Fruit fly (Drosophila melanogaster) whole organism, embryonic: ENCODE data around the gene Sec10.

ENCODE experiments used
- BEAF-32 ChIP-seq: fragments of 200-800 bp; sonication (Bioruptor generic); optimal IDR thresholded peaks from 3 replicates; lab custom pipeline; 2017; ENCODE audit warnings: missing biosample characterization, missing genetic modification characterization, mild to moderate bottlenecking, moderate library complexity, missing genetic modification reagents
- CG10979 ChIP-seq: fragments of 200-800 bp; sonication (Bioruptor generic); optimal IDR thresholded peaks from 2 replicates; lab custom pipeline; 2018; ENCODE audit warnings: missing biosample characterization, mild to moderate bottlenecking, missing genetic modification characterization, moderate library complexity
- CG11695 ChIP-seq: fragments of 200-800 bp; sonication (Bioruptor generic); IDR thresholded peaks from 3 replicates; pipeline ENCODE4 v1.3.6; 2022; ENCODE audit warnings: missing biosample characterization, missing genetic modification characterization
- CG12391 ChIP-seq: fragments of 200-800 bp; sonication (Bioruptor generic); optimal IDR thresholded peaks from 3 replicates; lab custom pipeline; 2018; ENCODE audit warnings: missing biosample characterization, mild to moderate bottlenecking, missing genetic modification characterization, moderate library complexity
- CG13287 ChIP-seq: fragments of 200-800 bp; sonication (Bioruptor generic); IDR thresholded peaks from 2 replicates; pipeline ENCODE4 v1.3.6; 2022; ENCODE audit warnings: missing biosample characterization, missing genetic modification characterization; ENCODE audit not compliant: partially characterized antibody
- CG13424 ChIP-seq: fragments of 200-800 bp; sonication (Bioruptor generic); optimal IDR thresholded peaks from 2 replicates; lab custom pipeline; 2019; ENCODE audit warnings: missing biosample characterization, mild to moderate bottlenecking, missing genetic modification characterization, moderate library complexity
- CG14014 ChIP-seq: fragments of 200-800 bp; sonication (Bioruptor generic); IDR thresholded peaks from 2 replicates; pipeline ENCODE4 v1.3.6; 2022; ENCODE audit warnings: missing biosample characterization, missing genetic modification characterization
- CG14050 ChIP-seq: fragments of 200-800 bp; sonication (Bioruptor generic); IDR thresholded peaks from 3 replicates; pipeline ENCODE4 v1.3.6; 2022; ENCODE audit warnings: missing biosample characterization, missing genetic modification characterization
- CG15011 ChIP-seq: fragments of 200-800 bp; sonication (Bioruptor generic); optimal IDR thresholded peaks from 3 replicates; lab custom pipeline; 2018; ENCODE audit warnings: missing biosample characterization, mild to moderate bottlenecking, missing genetic modification characterization
- CG17359 ChIP-seq: fragments of 200-800 bp; sonication (Bioruptor generic); optimal IDR thresholded peaks from 3 replicates; lab custom pipeline; 2018; ENCODE audit warnings: missing biosample characterization, mild to moderate bottlenecking, missing genetic modification characterization, moderate library complexity
- CG2712 ChIP-seq: fragments of 200-800 bp; optimal IDR thresholded peaks from 3 replicates; lab custom pipeline; 2019; ENCODE audit warnings: missing biosample characterization, mild to moderate bottlenecking, missing genetic modification characterization, moderate library complexity
- CG31388 ChIP-seq: fragments of 200-800 bp; sonication (Bioruptor generic); optimal IDR thresholded peaks from 2 replicates; lab custom pipeline; 2016; ENCODE audit warnings: missing biosample characterization, missing genetic modification characterization
- CG32532 ChIP-seq: fragments of 200-800 bp; sonication (Bioruptor generic); IDR thresholded peaks from 2 replicates; pipeline ENCODE4 v1.3.6; 2022; ENCODE audit warnings: missing biosample characterization, missing genetic modification characterization
- CG34422 ChIP-seq: fragments of 200-800 bp; sonication (Bioruptor generic); IDR thresholded peaks from 3 replicates; pipeline ENCODE4 v1.3.6; 2022; ENCODE audit warnings: missing biosample characterization, missing genetic modification characterization
- CG3847 ChIP-seq: fragments of 200-800 bp; sonication (Bioruptor generic); IDR thresholded peaks from 2 replicates; pipeline ENCODE4 v1.3.6; 2022; ENCODE audit warnings: missing biosample characterization, missing genetic modification characterization
- CG7271 ChIP-seq: fragments of 200-800 bp; sonication (Bioruptor generic); optimal IDR thresholded peaks from 2 replicates; lab custom pipeline; 2018; ENCODE audit warnings: missing biosample characterization, mild to moderate bottlenecking, missing genetic modification characterization, moderate library complexity
- CG7745 ChIP-seq: fragments of 200-800 bp; sonication (Bioruptor generic); optimal IDR thresholded peaks from 2 replicates; lab custom pipeline; 2018; ENCODE audit warnings: missing biosample characterization, mild to moderate bottlenecking, missing genetic modification characterization, moderate library complexity
- CG7839 ChIP-seq: fragments of 200-800 bp; sonication (Bioruptor generic); optimal IDR thresholded peaks from 3 replicates; lab custom pipeline; 2018; ENCODE audit warnings: missing biosample characterization, mild to moderate bottlenecking, missing genetic modification characterization, moderate library complexity
- CG8388 ChIP-seq: fragments of 200-800 bp; sonication (Bioruptor generic); optimal IDR thresholded peaks from 2 replicates; lab custom pipeline; 2019; ENCODE audit warnings: missing biosample characterization, mild to moderate bottlenecking, missing genetic modification characterization, moderate library complexity
- D19B ChIP-seq: fragments of 200-800 bp; sonication (Bioruptor generic); optimal IDR thresholded peaks from 2 replicates; lab custom pipeline; 2017; ENCODE audit warnings: missing biosample characterization, mild to moderate bottlenecking, missing genetic modification characterization
- Dad ChIP-seq: fragments of 200-800 bp; sonication (Bioruptor generic); optimal IDR thresholded peaks from 3 replicates; lab custom pipeline; 2016; ENCODE audit warnings: missing biosample characterization, missing genetic modification characterization
- E2f1 ChIP-seq: fragments of 200-800 bp; sonication (Bioruptor generic); IDR thresholded peaks from 2 replicates; pipeline ENCODE4 v1.3.6; 2022; ENCODE audit warnings: missing biosample characterization, missing genetic modification characterization
- Fer3 ChIP-seq: fragments of 200-800 bp; sonication (Bioruptor generic); optimal IDR thresholded peaks from 2 replicates; lab custom pipeline; 2018; ENCODE audit warnings: missing biosample characterization, mild to moderate bottlenecking, missing genetic modification characterization, moderate library complexity
- HmgZ ChIP-seq: fragments of 200-800 bp; sonication (Bioruptor generic); optimal IDR thresholded peaks from 2 replicates; lab custom pipeline; 2018; ENCODE audit warnings: missing biosample characterization, mild to moderate bottlenecking, missing genetic modification characterization
- Hmx ChIP-seq: fragments of 200-800 bp; sonication (Bioruptor generic); optimal IDR thresholded peaks from 2 replicates; lab custom pipeline; 2016; ENCODE audit warnings: missing biosample characterization, missing genetic modification characterization
- Hr51 ChIP-seq, 2 experiments: fragments of 200-800 bp; sonication (Bioruptor generic); optimal IDR thresholded peaks; 2 replicates in 1 of 2; 3 replicates in 1 of 2; lab custom pipeline; 2016 to 2018; ENCODE audit warnings: missing biosample characterization in 2 of 2, missing genetic modification characterization in 2 of 2, mild to moderate bottlenecking in 1 of 2, moderate library complexity in 1 of 2
- MBD-R2 ChIP-seq: fragments of 200-800 bp; sonication (Bioruptor generic); IDR thresholded peaks from 2 replicates; pipeline ENCODE4 v1.3.6; 2022; ENCODE audit warnings: missing biosample characterization, missing genetic modification characterization
- Sin3A ChIP-seq: fragments of >200 bp; optimal IDR thresholded peaks from 2 replicates; lab custom pipeline; 2018
- Sry-β ChIP-seq: fragments of 200-800 bp; sonication (Bioruptor generic); optimal IDR thresholded peaks from 2 replicates; lab custom pipeline; 2018; ENCODE audit warnings: missing biosample characterization, mild to moderate bottlenecking, missing genetic modification characterization, moderate library complexity
- Trl ChIP-seq, 3 experiments: fragments of >200 bp in 2 of 3; fragments of 200-800 bp in 1 of 3; sonication (Bioruptor generic) in 1 of 3; optimal IDR thresholded peaks; 2 replicates in 1 of 3; 3 replicates in 2 of 3; lab custom pipeline; 2016 to 2017; ENCODE audit warnings: missing biosample characterization in 1 of 3, missing genetic modification characterization in 1 of 3
- ato ChIP-seq: fragments of 200-800 bp; sonication (Bioruptor generic); IDR thresholded peaks from 2 replicates; pipeline ENCODE4 v1.3.6; 2022; ENCODE audit warnings: missing biosample characterization, missing genetic modification characterization; ENCODE audit not compliant: partially characterized antibody
- bab2 ChIP-seq: fragments of 200-800 bp; sonication (Bioruptor generic); optimal IDR thresholded peaks from 2 replicates; lab custom pipeline; 2016; ENCODE audit warnings: missing biosample characterization, missing genetic modification characterization
- chif ChIP-seq, 2 experiments: fragments of 200-800 bp; sonication (Bioruptor generic); optimal IDR thresholded peaks; 3 replicates each; lab custom pipeline; 2016; ENCODE audit warnings: missing biosample characterization in 2 of 2, missing genetic modification characterization in 2 of 2
- danr ChIP-seq: fragments of 200-800 bp; sonication (Bioruptor generic); IDR thresholded peaks from 2 replicates; pipeline ENCODE4 v1.3.6; 2022; ENCODE audit warnings: missing biosample characterization, missing genetic modification characterization
- esg ChIP-seq: fragments of 200-800 bp; sonication (Bioruptor generic); conservative IDR thresholded peaks from 2 replicates; pipeline ENCODE4 v1.3.6; 2022; ENCODE audit warnings: missing biosample characterization, missing genetic modification characterization
- fru ChIP-seq: fragments of >200 bp; optimal IDR thresholded peaks from 2 replicates; lab custom pipeline; 2017
- hkb ChIP-seq, 2 experiments: fragments of 200-800 bp in 1 of 2; fragments of >200 bp in 1 of 2; sonication (Bioruptor generic) in 1 of 2; IDR thresholded peaks in 1 of 2; optimal IDR thresholded peaks in 1 of 2; 2 replicates each; pipeline versions ENCODE4 v1.3.6 to Lab custom; 2017 to 2022; ENCODE audit warnings: missing biosample characterization in 1 of 2, missing genetic modification characterization in 1 of 2
- lbe ChIP-seq: fragments of 200-800 bp; sonication (Bioruptor generic); optimal IDR thresholded peaks from 2 replicates; lab custom pipeline; 2016; ENCODE audit warnings: missing biosample characterization, mild to moderate bottlenecking, missing genetic modification characterization
- nerfin-1 ChIP-seq: fragments of 200-800 bp; sonication (Bioruptor generic); optimal IDR thresholded peaks from 3 replicates; lab custom pipeline; 2019; ENCODE audit warnings: missing biosample characterization, mild to moderate bottlenecking, missing genetic modification characterization, moderate library complexity
- nmo ChIP-seq: fragments of 200-800 bp; sonication (Bioruptor generic); optimal IDR thresholded peaks from 2 replicates; lab custom pipeline; 2018; ENCODE audit warnings: missing biosample characterization, mild to moderate bottlenecking, missing genetic modification characterization, moderate library complexity
- phol ChIP-seq: fragments of 200-800 bp; sonication (Bioruptor generic); optimal IDR thresholded peaks from 3 replicates; lab custom pipeline; 2018; ENCODE audit warnings: missing biosample characterization, mild to moderate bottlenecking, missing genetic modification characterization, moderate library complexity
- pzg ChIP-seq: fragments of 200-800 bp; sonication (Bioruptor generic); optimal IDR thresholded peaks from 3 replicates; lab custom pipeline; 2018; ENCODE audit warnings: missing biosample characterization, mild to moderate bottlenecking, missing genetic modification characterization, moderate library complexity
- ranshi ChIP-seq: fragments of 200-800 bp; sonication (Bioruptor generic); IDR thresholded peaks from 2 replicates; pipeline ENCODE4 v1.3.6; 2022; ENCODE audit warnings: missing biosample characterization, missing genetic modification characterization
- ro ChIP-seq: fragments of 200-800 bp; sonication (Bioruptor generic); IDR thresholded peaks from 2 replicates; pipeline ENCODE4 v1.3.6; 2022; ENCODE audit warnings: missing biosample characterization, missing genetic modification characterization
- row ChIP-seq: fragments of 200-800 bp; sonication (Bioruptor generic); IDR thresholded peaks from 3 replicates; pipeline ENCODE4 v1.3.6; 2022; ENCODE audit warnings: missing biosample characterization, missing genetic modification characterization
- sens ChIP-seq: fragments of 200-800 bp; sonication (Bioruptor generic); peaks from one replicate; lab custom pipeline; 2016; ENCODE audit warnings: missing biosample characterization, missing genetic modification characterization
- twi ChIP-seq: fragments of 200-800 bp; optimal IDR thresholded peaks from 2 replicates; lab custom pipeline; 2019; ENCODE audit warnings: missing biosample characterization, mild to moderate bottlenecking, missing genetic modification characterization, moderate library complexity
- vvl ChIP-seq: fragments of 200-800 bp; sonication (Bioruptor generic); IDR thresholded peaks from 2 replicates; pipeline ENCODE4 v1.3.6; 2022; ENCODE audit warnings: missing biosample characterization, missing genetic modification characterization
- wdn ChIP-seq: fragments of 200-800 bp; sonication (Bioruptor generic); IDR thresholded peaks from 2 replicates; pipeline ENCODE4 v1.3.6; 2022; ENCODE audit warnings: missing biosample characterization, missing genetic modification characterization
- wek ChIP-seq: fragments of 200-800 bp; sonication (Bioruptor generic); optimal IDR thresholded peaks from 3 replicates; lab custom pipeline; 2018; ENCODE audit warnings: missing biosample characterization, mild to moderate bottlenecking, missing genetic modification characterization, moderate library complexity
- yki ChIP-seq: fragments of >200 bp; optimal IDR thresholded peaks from 3 replicates; lab custom pipeline; 2018

The Sec10 gene

DNA sequence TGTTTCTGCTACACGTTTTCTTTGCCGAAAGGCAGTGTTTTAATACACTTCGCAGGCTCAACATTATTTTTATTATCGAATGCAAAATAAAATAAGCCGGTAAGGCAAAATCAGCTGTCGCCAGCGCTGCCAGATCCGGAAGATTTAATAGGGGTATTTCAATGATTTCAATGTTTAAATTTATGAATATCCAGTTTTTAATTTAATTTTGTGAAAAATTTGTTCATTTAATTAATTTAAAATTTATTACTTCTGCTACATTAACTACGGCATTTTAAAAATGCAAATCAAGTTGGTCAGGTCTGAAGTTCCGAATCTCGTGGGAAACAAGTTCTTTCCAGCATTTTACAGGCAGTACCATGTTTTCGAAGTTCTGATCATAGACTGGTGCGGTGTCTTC lies 14.2 kb downstream of the Sec10 start, which contains the start of gene Slimp (continued):
- TF ChIP-seq Fer3 (tag; lab: Kevin White, UChicago) (peak; percentile 5), pzg (peak; percentile 34), Sin3A (lab: Kevin White, UChicago) (peak; percentile 28), vvl (GFP tag; lab: Robert Waterston, UW) (0 out of 2 replicates have a peak, but pooled peaks have one; percentile 34), CG7271 (tag; lab: Kevin White, UChicago) (no peak), Sry-β (no peak), CG3847 (GFP tag; lab: Robert Waterston, UW) (peak; percentile 5; the same call in 1 of the 2 replicates), nmo (GFP tag; lab: Kevin White, UChicago) (peak; percentile 25), Hmx (GFP tag; lab: Kevin White, UChicago) (no peak), CG11695 (GFP tag; lab: Robert Waterston, UW) (0 out of 3 replicates have a peak, but pooled peaks have one; percentile 20), CG13424 (peak; percentile 1), yki (lab: Kevin White, UChicago) (no peak), Hr51 (GFP tag; optimal IDR thresholded peaks at IDR 0.05; lab: Kevin White, UChicago) (peak in 1 of 2 experiments; percentile 26), nerfin-1 (tag; lab: Kevin White, UChicago) (no peak), CG7839 (tag; lab: Kevin White, UChicago) (peak; percentile 6), phol (tag; lab: Kevin White, UChicago) (peak; percentile 32), hkb (optimal IDR thresholded peaks at IDR 0.05; lab: Kevin White, UChicago) (no peak), hkb (GFP tag; IDR thresholded peaks at IDR 0.05; lab: Robert Waterston, UW) (0 out of 2 replicates have a peak, but pooled peaks have one; percentile 28), CG10979 (tag; lab: Kevin White, UChicago) (peak; percentile 18), row (GFP tag; lab: Robert Waterston, UW) (peak; percentile 47; the same call in 2 of the 3 replicates), BEAF-32 (GFP tag; lab: Kevin White, UChicago) (peak; percentile 16), CG14050 (no peak), CG14014 (GFP tag; lab: Robert Waterston, UW) (no peak), Dad (GFP tag; lab: Kevin White, UChicago) (no peak), chif (GFP tag; optimal IDR thresholded peaks at IDR 0.05; lab: Kevin White, UChicago) (no peak), esg (GFP tag; lab: Robert Waterston, UW) (no peak), bab2 (GFP tag; lab: Kevin White, UChicago) (no peak), CG17359 (peak; percentile 2), CG2712 (tag; lab: Kevin White, UChicago) (peak; percentile 48), sens (GFP tag; lab: Kevin White, UChicago) (peak; percentile 82), CG12391 (peak; percentile 40), D19B (GFP tag; lab: Kevin White, UChicago) (no peak), danr (no peak), CG31388 (no peak), fru (lab: Kevin White, UChicago) (no peak), CG15011 (GFP tag; lab: Kevin White, UChicago) (no peak), CG8388 (GFP tag; lab: Kevin White, UChicago) (peak; percentile 5), Trl (optimal IDR thresholded peaks at IDR 0.05; lab: Kevin White, UChicago) (no peak), Trl (GFP tag; optimal IDR thresholded peaks at IDR 0.05; lab: Kevin White, UChicago) (no peak), ranshi (GFP tag; lab: Robert Waterston, UW) (no peak), E2f1 (GFP tag; lab: Robert Waterston, UW) (no peak), wdn (no peak), ro (GFP tag; lab: Robert Waterston, UW) (no peak), CG34422 (GFP tag; lab: Robert Waterston, UW) (peak; percentile 49; the same call in 1 of the 3 replicates), CG13287 (GFP tag; lab: Robert Waterston, UW) (peak; percentile 39), ato (no peak), CG7745 (tag; lab: Kevin White, UChicago) (no peak), lbe (peak; percentile 7), HmgZ (tag; lab: Kevin White, UChicago) (peak; percentile 9), CG32532 (GFP tag; lab: Robert Waterston, UW) (no peak), twi (tag; lab: Kevin White, UChicago) (no peak), MBD-R2 (GFP tag; lab: Robert Waterston, UW) (peak; percentile 95), wek (GFP tag; lab: Kevin White, UChicago) (peak; percentile 98)
